Worm (Caenorhabditis elegans) whole organism, L4 larva: ENCODE results near the gene degl-1.
"Not testable (repeated sequence)": the region's sequence is repeated elsewhere in the genome, so short reads cannot be mapped to it uniquely, and the experiment has no call there.

Experiments
- F10B5.3 ChIP-seq: sonication (generic microtip); optimal IDR thresholded peaks from 2 replicates; lab custom pipeline; 2016; ENCODE audit warnings: mild to moderate bottlenecking, missing genetic modification characterization, missing compliant biosample characterization
- T20F7.1 ChIP-seq: fragments of 200-800 bp; sonication (Bioruptor generic); optimal IDR thresholded peaks from 2 replicates; lab custom pipeline; 2018; ENCODE audit warnings: mild to moderate bottlenecking, missing genetic modification characterization, missing compliant biosample characterization
- Y105C5A.15 ChIP-seq: fragments of 200-800 bp; sonication (Bioruptor generic); IDR thresholded peaks from 2 replicates; pipeline ENCODE4 v1.3.6; 2022; ENCODE audit warnings: missing genetic modification characterization, missing compliant biosample characterization
- ZK337.2 ChIP-seq: fragments of 200-800 bp; sonication (Bioruptor generic); IDR thresholded peaks from 2 replicates; pipeline ENCODE4 v1.3.6; 2022; ENCODE audit warnings: missing genetic modification reagents, missing genetic modification characterization, missing compliant biosample characterization
- ZK546.5 ChIP-seq, 2 experiments: sonication (generic microtip); optimal IDR thresholded peaks; 2 replicates each; lab custom pipeline; 2017; ENCODE audit warnings: missing biosample characterization in 2 of 2, missing genetic modification characterization in 2 of 2
- aha-1 ChIP-seq: fragments of 150-350 bp; peaks from one replicate; lab custom pipeline; 2014; ENCODE audit warnings: missing biosample characterization, missing genetic modification characterization
- ceh-20 ChIP-seq: fragments of 200-800 bp; sonication (Bioruptor generic); IDR thresholded peaks from 2 replicates; pipeline ENCODE4 v1.3.6; 2022; ENCODE audit warnings: missing genetic modification reagents, missing genetic modification characterization, missing compliant biosample characterization
- cey-2 ChIP-seq: sonication (generic microtip); optimal IDR thresholded peaks from 3 replicates; lab custom pipeline; 2017; ENCODE audit warnings: missing genetic modification characterization, mild to moderate bottlenecking, missing compliant biosample characterization, antibody characterized with exemption, borderline replicate concordance; ENCODE audit not compliant: insufficient read depth
- ctbp-1 ChIP-seq: fragments of 200-800 bp; sonication (Bioruptor generic); IDR thresholded peaks from 2 replicates; pipeline ENCODE4 v1.3.6; 2022; ENCODE audit warnings: missing genetic modification reagents, missing genetic modification characterization, missing compliant biosample characterization
- daf-16 ChIP-seq, 3 experiments: sonication (generic microtip); optimal IDR thresholded peaks; 2 replicates each; lab custom pipeline; 2016 to 2017; ENCODE audit warnings: missing genetic modification characterization in 3 of 3, missing genetic modification reagents in 3 of 3, mild to moderate bottlenecking in 2 of 3, missing compliant biosample characterization in 2 of 3, missing biosample characterization in 1 of 3, moderate library complexity in 1 of 3
- daf-19 ChIP-seq: fragments of 200-800 bp; sonication (Bioruptor generic); conservative IDR thresholded peaks from 2 replicates; pipeline ENCODE4 v1.3.6; 2022; ENCODE audit warnings: missing genetic modification characterization, missing compliant biosample characterization
- dmd-6 ChIP-seq: fragments of 200-800 bp; sonication (Bioruptor generic); IDR thresholded peaks from 2 replicates; pipeline ENCODE4 v1.3.6; 2022; ENCODE audit warnings: missing genetic modification reagents, missing genetic modification characterization, missing compliant biosample characterization
- dmd-9 ChIP-seq: fragments of 200-800 bp; sonication (Bioruptor generic); IDR thresholded peaks from 2 replicates; pipeline ENCODE4 v1.3.6; 2022; ENCODE audit warnings: missing genetic modification reagents, missing genetic modification characterization, missing compliant biosample characterization
- dve-1 ChIP-seq: sonication (generic microtip); optimal IDR thresholded peaks from 2 replicates; lab custom pipeline; 2017; ENCODE audit warnings: antibody characterized with exemption, mild to moderate bottlenecking, missing genetic modification characterization, missing compliant biosample characterization; ENCODE audit not compliant: insufficient read depth
- hif-1 ChIP-seq, 2 experiments: sonication (generic microtip); optimal IDR thresholded peaks; 2 replicates each; lab custom pipeline; 2016 to 2017; ENCODE audit warnings: missing compliant biosample characterization in 2 of 2, missing genetic modification characterization in 2 of 2, missing genetic modification reagents in 2 of 2, missing genotype in 2 of 2, mild to moderate bottlenecking in 1 of 2
- hlh-11 ChIP-seq: fragments of 200-800 bp; sonication (Bioruptor generic); optimal IDR thresholded peaks from 2 replicates; lab custom pipeline; 2018; ENCODE audit warnings: mild to moderate bottlenecking, missing genetic modification characterization, missing compliant biosample characterization
- hlh-30 ChIP-seq: sonication (generic microtip); optimal IDR thresholded peaks from 2 replicates; lab custom pipeline; 2017; ENCODE audit warnings: antibody characterized with exemption, mild to moderate bottlenecking, missing genetic modification characterization, missing compliant biosample characterization; ENCODE audit not compliant: insufficient read depth
- hmg-1.1 ChIP-seq: fragments of 200-800 bp; sonication (Bioruptor generic); IDR thresholded peaks from 2 replicates; pipeline ENCODE4 v1.3.6; 2022; ENCODE audit warnings: missing genetic modification reagents, missing genetic modification characterization, missing compliant biosample characterization
- lin-13 ChIP-seq: fragments of 150-350 bp; optimal IDR thresholded peaks from 2 replicates; lab custom pipeline; 2014; ENCODE audit warnings: missing biosample characterization, missing genetic modification reagents, missing genetic modification characterization
- lin-29 ChIP-seq: fragments of 200-800 bp; sonication (Bioruptor generic); IDR thresholded peaks from 2 replicates; pipeline ENCODE4 v1.3.6; 2022; ENCODE audit warnings: missing genetic modification reagents, missing genetic modification characterization, missing compliant biosample characterization
- lin-38 ChIP-seq: fragments of 200-800 bp; sonication (Bioruptor generic); IDR thresholded peaks from 2 replicates; pipeline ENCODE4 v1.3.6; 2022; ENCODE audit warnings: missing genetic modification reagents, missing genetic modification characterization, missing compliant biosample characterization
- lsy-2 ChIP-seq, 2 experiments: fragments of 150-350 bp in 1 of 2; sonication (generic microtip) in 1 of 2; optimal IDR thresholded peaks; 2 replicates each; lab custom pipeline; 2014 to 2017; ENCODE audit warnings: missing biosample characterization in 2 of 2, missing genetic modification characterization in 2 of 2
- madf-9 ChIP-seq: fragments of 200-800 bp; sonication (Bioruptor generic); conservative IDR thresholded peaks from 2 replicates; pipeline ENCODE4 v1.3.6; 2022; ENCODE audit warnings: missing genetic modification reagents, missing genetic modification characterization, missing compliant biosample characterization
- mdl-1 ChIP-seq, 2 experiments: fragments of 150-350 bp in 1 of 2; sonication (generic microtip) in 1 of 2; optimal IDR thresholded peaks; 2 replicates each; lab custom pipeline; 2014 to 2017; ENCODE audit warnings: missing biosample characterization in 2 of 2, missing genetic modification characterization in 2 of 2
- mep-1 ChIP-seq: fragments of 150-350 bp; sonication (generic microtip); optimal IDR thresholded peaks from 3 replicates; lab custom pipeline; 2014; ENCODE audit warnings: missing biosample characterization, missing genetic modification characterization
- mxl-2 ChIP-seq: fragments of 200-800 bp; sonication (Bioruptor generic); conservative IDR thresholded peaks from 2 replicates; pipeline ENCODE4 v1.3.6; 2022; ENCODE audit warnings: missing genetic modification reagents, missing genetic modification characterization, missing compliant biosample characterization
- mxl-3 ChIP-seq: fragments of 200-800 bp; sonication (Bioruptor generic); optimal IDR thresholded peaks from 2 replicates; lab custom pipeline; 2018; ENCODE audit warnings: mild to moderate bottlenecking, missing genetic modification characterization, missing compliant biosample characterization
- nhr-11 ChIP-seq: fragments of 150-350 bp; optimal IDR thresholded peaks from 2 replicates; lab custom pipeline; 2014; ENCODE audit warnings: missing biosample characterization, missing genetic modification characterization
- nhr-237 ChIP-seq: sonication (generic microtip); optimal IDR thresholded peaks from 2 replicates; lab custom pipeline; 2017; ENCODE audit warnings: missing biosample characterization, missing genetic modification characterization
- nhr-28 ChIP-seq: fragments of 150-350 bp; optimal IDR thresholded peaks from 2 replicates; lab custom pipeline; 2014; ENCODE audit warnings: missing biosample characterization, missing genetic modification characterization
- nhr-6 ChIP-seq: fragments of 150-350 bp; optimal IDR thresholded peaks from 2 replicates; lab custom pipeline; 2014; ENCODE audit warnings: missing biosample characterization, missing genetic modification characterization
- pha-4 ChIP-seq, 2 experiments: fragments of 150-350 bp in 1 of 2; fragments of 200-800 bp in 1 of 2; sonication (Bioruptor generic) in 1 of 2; IDR thresholded peaks in 1 of 2; optimal IDR thresholded peaks in 1 of 2; 2 replicates each; pipeline versions ENCODE4 v1.3.6 to Lab custom; 2014 to 2022; ENCODE audit warnings: missing genetic modification characterization in 2 of 2, missing genetic modification reagents in 2 of 2, missing biosample characterization in 1 of 2, missing compliant biosample characterization in 1 of 2
- php-3 ChIP-seq: fragments of 200-800 bp; sonication (Bioruptor generic); IDR thresholded peaks from 2 replicates; pipeline ENCODE4 v1.3.6; 2022; ENCODE audit warnings: missing genetic modification reagents, missing genetic modification characterization, missing compliant biosample characterization
- saeg-2 ChIP-seq: fragments of 200-800 bp; sonication (Bioruptor generic); IDR thresholded peaks from 2 replicates; pipeline ENCODE4 v1.3.6; 2022; ENCODE audit warnings: missing genetic modification reagents, missing genetic modification characterization, missing compliant biosample characterization
- spr-3 ChIP-seq: fragments of 200-800 bp; sonication (Bioruptor generic); optimal IDR thresholded peaks from 2 replicates; lab custom pipeline; 2018; ENCODE audit warnings: mild to moderate bottlenecking, missing genetic modification characterization, missing compliant biosample characterization
- tag-97 ChIP-seq: fragments of 200-800 bp; sonication (Bioruptor generic); IDR thresholded peaks from 2 replicates; pipeline ENCODE4 v1.3.6; 2022; ENCODE audit warnings: missing genetic modification characterization, missing compliant biosample characterization
- unc-62 ChIP-seq, 3 experiments: fragments of 150-350 bp in 1 of 3; sonication (generic microtip); optimal IDR thresholded peaks in 2 of 3; peaks in 1 of 3; 1 replicate in 1 of 3; 2 replicates in 2 of 3; lab custom pipeline; 2014 to 2017; ENCODE audit warnings: missing biosample characterization in 3 of 3, missing genetic modification characterization in 3 of 3, missing genetic modification reagents in 3 of 3, missing genotype in 1 of 3

degl-1 gene

ce11 chrIV:14764719-14765173, 6.5 kb downstream of the degl-1 start (continued):
- TF ChIP-seq lin-29 = no peak

- no peak for TF ChIP-seq tag-97 (GFP tag; lab: Robert Waterston, UW)
- no peak for TF ChIP-seq nhr-6 (tag; lab: Kevin White, UChicago)
- TF ChIP-seq F10B5.3 (tag; lab: Kevin White, UChicago) = no peak
- peak; percentile 86 for TF ChIP-seq aha-1 (tag; lab: Kevin White, UChicago)
- no peak for TF ChIP-seq daf-16 (GFP tag; optimal IDR thresholded peaks at IDR 0.05; lab: Kevin White, UChicago)
- peak; percentile 23 for TF ChIP-seq daf-16 (tag; optimal IDR thresholded peaks at IDR 0.05; lab: Kevin White, UChicago)
- no peak for TF ChIP-seq ceh-20 (GFP tag; lab: Robert Waterston, UW)
- no peak for TF ChIP-seq cey-2 (tag; lab: Kevin White, UChicago)
- TF ChIP-seq nhr-237 = no peak
Measured at ce11 chrIV:14763938-14764718, 7.1 kb downstream of the degl-1 start.

ce11 chrIV:14763348-14763747, 7.9 kb downstream of the degl-1 start:
- 0 out of 2 replicates have a peak, but pooled peaks have one; percentile 18 for TF ChIP-seq ctbp-1 (GFP tag; lab: Robert Waterston, UW)
- TF ChIP-seq T20F7.1 (GFP tag; lab: Kevin White, UChicago) = peak; percentile 63
- TF ChIP-seq mdl-1 (tag; optimal IDR thresholded peaks at IDR 0.05; lab: Kevin White, UChicago) = peak; percentile 51 to 90
- TF ChIP-seq lin-38 (GFP tag; lab: Robert Waterston, UW) = peak; percentile 51
- TF ChIP-seq saeg-2 (GFP tag; lab: Robert Waterston, UW) = 0 out of 2 replicates have a peak, but pooled peaks have one; percentile 44
- 0 out of 2 replicates have a peak, but pooled peaks have one; percentile 25 for TF ChIP-seq madf-9
- 0 out of 2 replicates have a peak, but pooled peaks have one; percentile 44 for TF ChIP-seq mxl-2
- peak; percentile 84; the same call in 1 of the 2 replicates for TF ChIP-seq hmg-1.1 (GFP tag; lab: Robert Waterston, UW)
- TF ChIP-seq dmd-6 (GFP tag; lab: Robert Waterston, UW) = peak; percentile 66
- peak; percentile 69 for TF ChIP-seq mxl-3 (GFP tag; lab: Kevin White, UChicago)
- TF ChIP-seq unc-62 (GFP tag; optimal IDR thresholded peaks at IDR 0.05 in 1 of 2; lab: Kevin White, UChicago) = peak in 1 of 2 experiments; percentile 96
- TF ChIP-seq unc-62 (tag; optimal IDR thresholded peaks at IDR 0.05; lab: Kevin White, UChicago) = not testable (repeated sequence)
- TF ChIP-seq hif-1 (tag; optimal IDR thresholded peaks at IDR 0.05; lab: Kevin White, UChicago) = peak in 1 of 2 experiments; percentile 17
- peak; percentile 97 for TF ChIP-seq hlh-30 (tag; lab: Kevin White, UChicago)
- peak; percentile 33 for TF ChIP-seq nhr-28 (tag; lab: Kevin White, UChicago)
- TF ChIP-seq daf-19 (GFP tag; lab: Robert Waterston, UW) = 0 out of 2 replicates have a peak, but pooled peaks have one; percentile 43
- peak; percentile 62 for TF ChIP-seq dve-1
- TF ChIP-seq lsy-2 (tag; optimal IDR thresholded peaks at IDR 0.05; lab: Kevin White, UChicago) = peak in 1 of 2 experiments; percentile 40
- TF ChIP-seq hlh-11 (tag; lab: Kevin White, UChicago) = peak; percentile 80
- peak; percentile 39 for TF ChIP-seq nhr-11 (tag; lab: Kevin White, UChicago)
- peak; percentile 36 for TF ChIP-seq mep-1 (tag; lab: Kevin White, UChicago)

- no peak for TF ChIP-seq dmd-6 (GFP tag; lab: Robert Waterston, UW)
- no peak for TF ChIP-seq Y105C5A.15 (GFP tag; lab: Robert Waterston, UW)
- no peak for TF ChIP-seq lin-13 (GFP tag; lab: Kevin White, UChicago)
- TF ChIP-seq php-3 (GFP tag; lab: Robert Waterston, UW) = no peak
- TF ChIP-seq ZK546.5 (tag; optimal IDR thresholded peaks at IDR 0.05; lab: Kevin White, UChicago) = no peak
- TF ChIP-seq spr-3 = no peak
- no peak for TF ChIP-seq ZK337.2 (GFP tag; lab: Robert Waterston, UW)
- TF ChIP-seq nhr-28 (tag; lab: Kevin White, UChicago) = no peak
- no peak for TF ChIP-seq pha-4 (GFP tag; IDR thresholded peaks at IDR 0.05; lab: Robert Waterston, UW)
- no peak for TF ChIP-seq pha-4 (tag; optimal IDR thresholded peaks at IDR 0.05; lab: Kevin White, UChicago)
- TF ChIP-seq dmd-9 = no peak
Measured at ce11 chrIV:14760845-14761244, 10.4 kb downstream of the degl-1 start, which contains the start of gene ptp-5.2. ptp-5.2 (minus strand) TSS chrIV:14760945.
